Fruit fly (Drosophila melanogaster) whole organism, embryonic: ENCODE results near the gene eIF3i.

Source experiments
- BEAF-32 ChIP-seq: fragments of 200-800 bp; sonication (Bioruptor generic); optimal IDR thresholded peaks from 3 replicates; lab custom pipeline; 2017; ENCODE audit warnings: missing biosample characterization, missing genetic modification characterization, mild to moderate bottlenecking, moderate library complexity, missing genetic modification reagents
- BtbVII ChIP-seq: fragments of 200-800 bp; sonication (Bioruptor generic); optimal IDR thresholded peaks from 3 replicates; lab custom pipeline; 2017; ENCODE audit warnings: missing biosample characterization, mild to moderate bottlenecking, missing genetic modification characterization
- CG10147 ChIP-seq: fragments of 200-800 bp; sonication (Bioruptor generic); optimal IDR thresholded peaks from 2 replicates; lab custom pipeline; 2019; ENCODE audit warnings: missing biosample characterization, mild to moderate bottlenecking, missing genetic modification characterization, moderate library complexity
- CG11093 ChIP-seq: fragments of 200-800 bp; sonication (Bioruptor generic); IDR thresholded peaks from 3 replicates; pipeline ENCODE4 v1.3.6; 2022; ENCODE audit warnings: missing biosample characterization, missing genetic modification characterization
- CG1233 ChIP-seq: fragments of 200-800 bp; sonication (Bioruptor generic); optimal IDR thresholded peaks from 4 replicates; lab custom pipeline; 2018; ENCODE audit warnings: missing biosample characterization, mild to moderate bottlenecking, missing genetic modification characterization
- CG13123 ChIP-seq: fragments of 200-800 bp; sonication (Bioruptor generic); optimal IDR thresholded peaks from 2 replicates; lab custom pipeline; 2016; ENCODE audit warnings: missing biosample characterization, missing genetic modification characterization
- CG13424 ChIP-seq: fragments of 200-800 bp; sonication (Bioruptor generic); optimal IDR thresholded peaks from 2 replicates; lab custom pipeline; 2019; ENCODE audit warnings: missing biosample characterization, mild to moderate bottlenecking, missing genetic modification characterization, moderate library complexity
- CG13894 ChIP-seq: fragments of 200-800 bp; sonication (Bioruptor generic); optimal IDR thresholded peaks from 3 replicates; lab custom pipeline; 2018; ENCODE audit warnings: missing biosample characterization, mild to moderate bottlenecking, missing genetic modification characterization, moderate library complexity
- CG15479 ChIP-seq: fragments of 200-800 bp; sonication (Bioruptor generic); optimal IDR thresholded peaks from 3 replicates; lab custom pipeline; 2019; ENCODE audit warnings: missing biosample characterization, mild to moderate bottlenecking, missing genetic modification characterization, moderate library complexity
- CG16813 ChIP-seq: fragments of 200-800 bp; sonication (Bioruptor generic); IDR thresholded peaks from 3 replicates; pipeline ENCODE4 v1.3.6; 2022; ENCODE audit warnings: missing biosample characterization, missing genetic modification characterization; ENCODE audit not compliant: partially characterized antibody
- CG17328 ChIP-seq: fragments of 200-800 bp; sonication (Bioruptor generic); IDR thresholded peaks from 2 replicates; pipeline ENCODE4 v1.3.6; 2022; ENCODE audit warnings: missing biosample characterization, missing genetic modification characterization
- CG17361 ChIP-seq: fragments of 200-800 bp; sonication (Bioruptor generic); IDR thresholded peaks from 3 replicates; pipeline ENCODE4 v1.3.6; 2022; ENCODE audit warnings: missing biosample characterization, missing genetic modification characterization
- CG17829 ChIP-seq: fragments of 200-800 bp; optimal IDR thresholded peaks from 2 replicates; lab custom pipeline; 2019; ENCODE audit warnings: missing biosample characterization, mild to moderate bottlenecking, missing genetic modification characterization, moderate library complexity
- CG2120 ChIP-seq: fragments of 200-800 bp; sonication (Bioruptor generic); optimal IDR thresholded peaks from 3 replicates; lab custom pipeline; 2016; ENCODE audit warnings: missing biosample characterization, missing genetic modification characterization
- CG33213 ChIP-seq: fragments of 200-800 bp; sonication (Bioruptor generic); optimal IDR thresholded peaks from 3 replicates; lab custom pipeline; 2016; ENCODE audit warnings: missing biosample characterization, missing genetic modification characterization
- CG4328 ChIP-seq: fragments of 200-800 bp; sonication (Bioruptor generic); optimal IDR thresholded peaks from 3 replicates; lab custom pipeline; 2017; ENCODE audit warnings: missing biosample characterization, missing genetic modification reagents, missing genetic modification characterization
- CG7271 ChIP-seq: fragments of 200-800 bp; sonication (Bioruptor generic); optimal IDR thresholded peaks from 2 replicates; lab custom pipeline; 2018; ENCODE audit warnings: missing biosample characterization, mild to moderate bottlenecking, missing genetic modification characterization, moderate library complexity
- CG7839 ChIP-seq: fragments of 200-800 bp; sonication (Bioruptor generic); optimal IDR thresholded peaks from 3 replicates; lab custom pipeline; 2018; ENCODE audit warnings: missing biosample characterization, mild to moderate bottlenecking, missing genetic modification characterization, moderate library complexity
- CG8089 ChIP-seq: fragments of 200-800 bp; sonication (Bioruptor generic); optimal IDR thresholded peaks from 3 replicates; lab custom pipeline; 2016; ENCODE audit warnings: missing biosample characterization, missing genetic modification characterization
- CG8388 ChIP-seq: fragments of 200-800 bp; sonication (Bioruptor generic); optimal IDR thresholded peaks from 2 replicates; lab custom pipeline; 2019; ENCODE audit warnings: missing biosample characterization, mild to moderate bottlenecking, missing genetic modification characterization, moderate library complexity
- Dfd ChIP-seq, 2 experiments: fragments of >200 bp; optimal IDR thresholded peaks; 2 replicates each; lab custom pipeline; 2017; ENCODE audit warnings: missing biosample characterization in 2 of 2, missing genetic modification characterization in 2 of 2
- Doc3 ChIP-seq: fragments of 200-800 bp; sonication (Bioruptor generic); IDR thresholded peaks from 3 replicates; pipeline ENCODE4 v1.3.6; 2022; ENCODE audit warnings: missing biosample characterization, missing genetic modification characterization; ENCODE audit not compliant: partially characterized antibody
- HmgD ChIP-seq: fragments of 200-800 bp; sonication (Bioruptor generic); optimal IDR thresholded peaks from 3 replicates; lab custom pipeline; 2016; ENCODE audit warnings: missing biosample characterization, missing genetic modification characterization
- Jarid2 ChIP-seq: fragments of 200-800 bp; sonication (Bioruptor generic); optimal IDR thresholded peaks from 3 replicates; lab custom pipeline; 2017; ENCODE audit warnings: mild to moderate bottlenecking, missing biosample characterization, missing genetic modification reagents, missing genetic modification characterization
- Lim3 ChIP-seq: fragments of 200-800 bp; sonication (Bioruptor generic); IDR thresholded peaks from 2 replicates; pipeline ENCODE4 v1.3.6; 2022; ENCODE audit warnings: missing biosample characterization, missing genetic modification characterization
- Med ChIP-seq: fragments of 200-800 bp; sonication (Bioruptor generic); peaks from one replicate; lab custom pipeline; 2016; ENCODE audit warnings: missing biosample characterization, missing genetic modification characterization, mild to moderate bottlenecking, inconsistent platforms, moderate library complexity
- Sox102F ChIP-seq: fragments of 200-800 bp; sonication (Bioruptor generic); optimal IDR thresholded peaks from 2 replicates; lab custom pipeline; 2018; ENCODE audit warnings: missing biosample characterization, mild to moderate bottlenecking, missing genetic modification characterization, moderate library complexity
- TFAM ChIP-seq: fragments of 200-800 bp; sonication (Bioruptor generic); optimal IDR thresholded peaks from 2 replicates; lab custom pipeline; 2017; ENCODE audit warnings: missing biosample characterization, missing genetic modification characterization, inconsistent platforms
- ac ChIP-seq: fragments of 200-800 bp; sonication (Bioruptor generic); optimal IDR thresholded peaks from 3 replicates; lab custom pipeline; 2017; ENCODE audit warnings: missing biosample characterization, mild to moderate bottlenecking, missing genetic modification characterization
- ash1 ChIP-seq: fragments of 200-800 bp; sonication (Bioruptor generic); optimal IDR thresholded peaks from 2 replicates; lab custom pipeline; 2018; ENCODE audit warnings: missing biosample characterization, mild to moderate bottlenecking, missing genetic modification characterization
- bigmax ChIP-seq: fragments of 200-800 bp; sonication (Bioruptor generic); optimal IDR thresholded peaks from 2 replicates; lab custom pipeline; 2018; ENCODE audit warnings: missing biosample characterization, mild to moderate bottlenecking, missing genetic modification characterization
- caup ChIP-seq: fragments of 200-800 bp; sonication (Bioruptor generic); optimal IDR thresholded peaks from 3 replicates; lab custom pipeline; 2017; ENCODE audit warnings: missing biosample characterization, mild to moderate bottlenecking, missing genetic modification characterization, moderate library complexity; ENCODE audit not compliant: severe bottlenecking
- eve ChIP-seq, 2 experiments: fragments of >200 bp; optimal IDR thresholded peaks; 2 replicates each; lab custom pipeline; 2017; ENCODE audit warnings: missing biosample characterization in 2 of 2, missing genetic modification characterization in 2 of 2
- fd3F ChIP-seq: fragments of 200-800 bp; sonication (Bioruptor generic); optimal IDR thresholded peaks from 2 replicates; lab custom pipeline; 2018; ENCODE audit warnings: missing biosample characterization, mild to moderate bottlenecking, missing genetic modification characterization, moderate library complexity
- gsb-n ChIP-seq: fragments of 200-800 bp; sonication (Bioruptor generic); optimal IDR thresholded peaks from 3 replicates; lab custom pipeline; 2018; ENCODE audit warnings: missing biosample characterization, mild to moderate bottlenecking, missing genetic modification characterization
- nom ChIP-seq: fragments of 200-800 bp; sonication (Bioruptor generic); optimal IDR thresholded peaks from 2 replicates; lab custom pipeline; 2017; ENCODE audit warnings: missing biosample characterization, missing genetic modification characterization, mild to moderate bottlenecking, moderate library complexity, missing genetic modification reagents
- otp ChIP-seq: fragments of 200-800 bp; sonication (Bioruptor generic); IDR thresholded peaks from 3 replicates; pipeline ENCODE4, ENCODE4 v1.3.6; 2022; ENCODE audit warnings: missing biosample characterization, missing genetic modification characterization
- sisA ChIP-seq: fragments of 200-800 bp; sonication (Bioruptor generic); IDR thresholded peaks from 2 replicates; pipeline ENCODE4 v1.3.6; 2022; ENCODE audit warnings: missing biosample characterization, missing genetic modification characterization
- tna ChIP-seq: fragments of 200-800 bp; sonication (Bioruptor generic); IDR thresholded peaks from 2 replicates; pipeline ENCODE4 v1.3.6; 2022; ENCODE audit warnings: missing biosample characterization, missing genetic modification characterization; ENCODE audit not compliant: partially characterized antibody
- tx ChIP-seq: fragments of 200-800 bp; sonication (Bioruptor generic); optimal IDR thresholded peaks from 2 replicates; lab custom pipeline; 2016; ENCODE audit warnings: missing biosample characterization, missing genetic modification characterization

eIF3i gene

dm6 chr2L:4981278-4981966 lies 13.8 kb upstream of the eIF3i start, which contains the start of the genes CG8892 and CG34126 (continued):
- TF ChIP-seq bigmax (GFP tag; lab: Kevin White, UChicago): no peak
- peak; percentile 96 for TF ChIP-seq caup
- TF ChIP-seq Med: peak; percentile 99
- TF ChIP-seq CG16813 (GFP tag; lab: Robert Waterston, UW): peak; percentile 36; the same call in 2 of the 3 replicates
- peak; percentile 90 for TF ChIP-seq HmgD
- peak; percentile 86 for TF ChIP-seq ash1
- TF ChIP-seq CG17328 (GFP tag; lab: Robert Waterston, UW): peak; percentile 92
- peak; percentile 96 for TF ChIP-seq CG11093 (GFP tag; lab: Robert Waterston, UW)
- peak; percentile 98 for TF ChIP-seq CG13424 (tag; lab: Kevin White, UChicago)
- TF ChIP-seq BtbVII (GFP tag; lab: Kevin White, UChicago): peak; percentile 97
- TF ChIP-seq Jarid2 (GFP tag; lab: Kevin White, UChicago): peak; percentile 88
- no peak for TF ChIP-seq Doc3
- peak; percentile 85 for TF ChIP-seq otp (GFP tag; lab: Robert Waterston, UW)
- TF ChIP-seq CG8388: peak; percentile 93
- peak; percentile 97 for TF ChIP-seq CG7839 (tag; lab: Kevin White, UChicago)
- peak; percentile 88 for TF ChIP-seq nom (GFP tag; lab: Kevin White, UChicago)
- TF ChIP-seq CG17829 (tag; lab: Kevin White, UChicago): peak; percentile 98
- TF ChIP-seq CG33213 (GFP tag; lab: Kevin White, UChicago): peak; percentile 87
- peak; percentile 94 for TF ChIP-seq CG13894 (tag; lab: Kevin White, UChicago)
- peak; percentile 95 for TF ChIP-seq CG13123
- TF ChIP-seq sisA: peak; percentile 98
- peak; percentile 65 for TF ChIP-seq ac (GFP tag; lab: Kevin White, UChicago)
- TF ChIP-seq CG7271 (tag; lab: Kevin White, UChicago): peak; percentile 85
- TF ChIP-seq TFAM (GFP tag; lab: Kevin White, UChicago): peak; percentile 89
- TF ChIP-seq CG8089 (GFP tag; lab: Kevin White, UChicago): peak; percentile 95
- peak; percentile 68 for TF ChIP-seq BEAF-32 (GFP tag; lab: Kevin White, UChicago)
- TF ChIP-seq tna (GFP tag; lab: Robert Waterston, UW): no peak
- TF ChIP-seq CG4328 (GFP tag; lab: Kevin White, UChicago): peak; percentile 97
- TF ChIP-seq gsb-n (tag; lab: Kevin White, UChicago): peak; percentile 93
- TF ChIP-seq Lim3 (GFP tag; lab: Robert Waterston, UW): peak; percentile 83
- peak; percentile 97 for TF ChIP-seq CG1233 (GFP tag; lab: Kevin White, UChicago)
- TF ChIP-seq CG10147 (GFP tag; lab: Kevin White, UChicago): peak; percentile 94
- TF ChIP-seq tx (GFP tag; lab: Kevin White, UChicago): peak; percentile 97
- peak; percentile 95 for TF ChIP-seq fd3F (GFP tag; lab: Kevin White, UChicago)
- peak; percentile 98 for TF ChIP-seq CG17361 (GFP tag; lab: Robert Waterston, UW)
- peak in 1 of 2 experiments; percentile 84 for TF ChIP-seq eve (GFP tag; optimal IDR thresholded peaks at IDR 0.05; lab: Kevin White, UChicago)
- peak; percentile 99 for TF ChIP-seq CG2120 (GFP tag; lab: Kevin White, UChicago)
- peak in 1 of 2 experiments; percentile 92 for TF ChIP-seq Dfd (GFP tag; optimal IDR thresholded peaks at IDR 0.05; lab: Kevin White, UChicago)
- TF ChIP-seq Sox102F (GFP tag; lab: Kevin White, UChicago): peak; percentile 94
- TF ChIP-seq CG15479 (GFP tag; lab: Kevin White, UChicago): peak; percentile 75
